Worm (Caenorhabditis elegans) whole organism, L1 larva: ENCODE data around the gene F54E7.9.

Experiments
- C04F5.9 ChIP-seq: sonication (generic microtip); optimal IDR thresholded peaks from 2 replicates; lab custom pipeline; 2016; ENCODE audit warnings: missing genetic modification characterization, missing compliant biosample characterization
- C16A3.4 ChIP-seq: fragments of 150-350 bp; optimal IDR thresholded peaks from 2 replicates; lab custom pipeline; 2014; ENCODE audit warnings: missing biosample characterization, missing genetic modification characterization
- C34B4.2 ChIP-seq: sonication (generic microtip); optimal IDR thresholded peaks from 2 replicates; lab custom pipeline; 2017; ENCODE audit warnings: mild to moderate bottlenecking, missing genetic modification characterization, missing compliant biosample characterization
- F16B12.6 ChIP-seq: fragments of 150-350 bp; optimal IDR thresholded peaks from 2 replicates; lab custom pipeline; 2014; ENCODE audit warnings: missing biosample characterization, missing genetic modification characterization
- Y116A8C.19 ChIP-seq: sonication (generic microtip); optimal IDR thresholded peaks from 2 replicates; lab custom pipeline; 2016; ENCODE audit warnings: missing compliant biosample characterization, missing genetic modification characterization, borderline replicate concordance
- aha-1 ChIP-seq: fragments of 150-350 bp; optimal IDR thresholded peaks from 2 replicates; lab custom pipeline; 2014; ENCODE audit warnings: missing biosample characterization, missing genetic modification characterization
- alr-1 ChIP-seq: fragments of 200-800 bp; sonication (Bioruptor generic); optimal IDR thresholded peaks from 2 replicates; lab custom pipeline; 2018; ENCODE audit warnings: borderline replicate concordance, mild to moderate bottlenecking, missing genetic modification characterization, missing compliant biosample characterization
- aly-2 ChIP-seq: fragments of 150-350 bp; optimal IDR thresholded peaks from 2 replicates; lab custom pipeline; 2014; ENCODE audit warnings: missing biosample characterization, missing genetic modification characterization
- ama-1 ChIP-seq: fragments of 150-350 bp; optimal IDR thresholded peaks from 2 replicates; lab custom pipeline; 2014
- blmp-1 ChIP-seq: fragments of 150-350 bp; optimal IDR thresholded peaks from 2 replicates; lab custom pipeline; 2014; ENCODE audit warnings: missing biosample characterization, missing genetic modification characterization
- ceh-82 ChIP-seq, 3 experiments: fragments of 150-350 bp in 1 of 3; sonication (generic microtip) in 2 of 3; optimal IDR thresholded peaks; 2 replicates each; lab custom pipeline; 2014 to 2017; ENCODE audit warnings: missing biosample characterization in 3 of 3, missing genetic modification characterization in 3 of 3
- ceh-88 ChIP-seq: fragments of 200-800 bp; sonication (Bioruptor generic); IDR thresholded peaks from 2 replicates; pipeline ENCODE4 v1.3.6; 2022; ENCODE audit warnings: missing genetic modification characterization, missing compliant biosample characterization
- ceh-90 ChIP-seq: sonication (generic microtip); optimal IDR thresholded peaks from 2 replicates; lab custom pipeline; 2016; ENCODE audit warnings: missing genetic modification characterization, missing compliant biosample characterization
- ces-1 ChIP-seq: fragments of 150-350 bp; optimal IDR thresholded peaks from 2 replicates; lab custom pipeline; 2014; ENCODE audit warnings: missing biosample characterization, missing genetic modification reagents, missing genetic modification characterization
- dpl-1 ChIP-seq, 3 experiments: fragments of 150-350 bp in 2 of 3; sonication (generic microtip) in 1 of 3; optimal IDR thresholded peaks; 2 replicates each; lab custom pipeline; 2014 to 2017; ENCODE audit warnings: missing biosample characterization in 3 of 3, missing genetic modification characterization in 3 of 3, missing genetic modification reagents in 3 of 3
- dsc-1 ChIP-seq: sonication (generic microtip); optimal IDR thresholded peaks from 2 replicates; lab custom pipeline; 2016; ENCODE audit warnings: mild to moderate bottlenecking, missing genetic modification characterization, missing compliant biosample characterization
- efl-1 ChIP-seq, 4 experiments: fragments of 150-350 bp; optimal IDR thresholded peaks in 3 of 4; peaks in 1 of 4; 1 replicate in 1 of 4; 2 replicates in 3 of 4; lab custom pipeline; 2014; ENCODE audit warnings: missing biosample characterization in 2 of 4, missing genetic modification characterization in 2 of 4, missing genetic modification reagents in 2 of 4
- efl-3 ChIP-seq: fragments of 200-800 bp; sonication (Bioruptor generic); optimal IDR thresholded peaks from 2 replicates; lab custom pipeline; 2018; ENCODE audit warnings: mild to moderate bottlenecking, missing genetic modification characterization, missing compliant biosample characterization
- egl-27 ChIP-seq, 2 experiments: fragments of 150-350 bp in 1 of 2; sonication (generic microtip); optimal IDR thresholded peaks; 3 replicates each; lab custom pipeline; 2017 to 2018; ENCODE audit warnings: missing biosample characterization in 2 of 2, missing genetic modification characterization in 2 of 2, missing genetic modification reagents in 2 of 2
- elt-2 ChIP-seq: sonication (generic microtip); optimal IDR thresholded peaks from 2 replicates; lab custom pipeline; 2016; ENCODE audit warnings: missing genetic modification characterization, mild to moderate bottlenecking, inconsistent platforms, missing compliant biosample characterization, missing genetic modification reagents
- fkh-4 ChIP-seq: sonication (generic microtip); optimal IDR thresholded peaks from 2 replicates; lab custom pipeline; 2016; ENCODE audit warnings: missing compliant biosample characterization, missing genetic modification characterization, borderline replicate concordance
- hpl-2 ChIP-seq: fragments of 150-350 bp; optimal IDR thresholded peaks from 2 replicates; lab custom pipeline; 2014; ENCODE audit warnings: missing biosample characterization, missing genetic modification reagents, missing genetic modification characterization
- irx-1 ChIP-seq: sonication (generic microtip); optimal IDR thresholded peaks from 2 replicates; lab custom pipeline; 2016; ENCODE audit warnings: missing genetic modification characterization, missing compliant biosample characterization
- isw-1 ChIP-seq: fragments of 200-800 bp; sonication (Bioruptor generic); IDR thresholded peaks from 2 replicates; pipeline ENCODE4 v1.3.6; 2022; ENCODE audit warnings: missing genetic modification characterization, missing compliant biosample characterization
- lin-13 ChIP-seq: fragments of 150-350 bp; optimal IDR thresholded peaks from 2 replicates; lab custom pipeline; 2014; ENCODE audit warnings: missing biosample characterization, missing genetic modification reagents, missing genetic modification characterization
- lin-14 ChIP-seq: fragments of 200-800 bp; sonication (Bioruptor generic); optimal IDR thresholded peaks from 2 replicates; lab custom pipeline; 2018; ENCODE audit warnings: mild to moderate bottlenecking, missing genetic modification characterization, moderate library complexity, missing compliant biosample characterization
- lin-35 ChIP-seq, 2 experiments: fragments of 150-350 bp; optimal IDR thresholded peaks; 2 replicates each; lab custom pipeline; 2014; ENCODE audit warnings: missing biosample characterization in 2 of 2, missing genetic modification characterization in 2 of 2, missing genetic modification reagents in 2 of 2
- lin-39 ChIP-seq: fragments of 150-350 bp; optimal IDR thresholded peaks from 2 replicates; lab custom pipeline; 2014; ENCODE audit warnings: missing biosample characterization, missing genetic modification reagents, missing genetic modification characterization
- lir-3 ChIP-seq: sonication (generic microtip); optimal IDR thresholded peaks from 2 replicates; lab custom pipeline; 2016; ENCODE audit warnings: mild to moderate bottlenecking, missing genetic modification characterization, moderate library complexity, missing compliant biosample characterization; ENCODE audit not compliant: poor library complexity
- mdl-1 ChIP-seq, 2 experiments: fragments of 150-350 bp; optimal IDR thresholded peaks; 2 replicates each; lab custom pipeline; 2014 to 2017; ENCODE audit warnings: missing biosample characterization in 2 of 2, missing genetic modification characterization in 2 of 2, inconsistent platforms in 1 of 2
- nhr-12 ChIP-seq: sonication (generic microtip); optimal IDR thresholded peaks from 2 replicates; lab custom pipeline; 2017; ENCODE audit warnings: missing biosample characterization, missing genetic modification characterization
- nhr-19 ChIP-seq: fragments of 200-800 bp; sonication (Bioruptor generic); conservative IDR thresholded peaks from 2 replicates; pipeline ENCODE4 v1.3.6; 2022; ENCODE audit warnings: missing genetic modification characterization, missing compliant biosample characterization
- nhr-20 ChIP-seq: sonication (generic microtip); optimal IDR thresholded peaks from 2 replicates; lab custom pipeline; 2016; ENCODE audit warnings: mild to moderate bottlenecking, missing genetic modification characterization, missing compliant biosample characterization
- nhr-237 ChIP-seq: fragments of 150-350 bp; optimal IDR thresholded peaks from 2 replicates; lab custom pipeline; 2014; ENCODE audit warnings: missing biosample characterization, missing genetic modification characterization
- nhr-28 ChIP-seq: fragments of 150-350 bp; optimal IDR thresholded peaks from 2 replicates; lab custom pipeline; 2014; ENCODE audit warnings: missing biosample characterization, missing genetic modification characterization
- nhr-85 ChIP-seq: sonication (generic microtip); peaks from one replicate; lab custom pipeline; 2016; ENCODE audit warnings: missing genetic modification characterization, inconsistent platforms, missing compliant biosample characterization
- pag-3 ChIP-seq: sonication (generic microtip); optimal IDR thresholded peaks from 2 replicates; lab custom pipeline; 2017; ENCODE audit warnings: missing genetic modification characterization, mild to moderate bottlenecking, missing compliant biosample characterization, antibody characterized with exemption, borderline replicate concordance; ENCODE audit not compliant: insufficient read depth
- pax-3 ChIP-seq: fragments of 200-800 bp; sonication (Bioruptor generic); optimal IDR thresholded peaks from 2 replicates; lab custom pipeline; 2018; ENCODE audit warnings: mild to moderate bottlenecking, missing genetic modification characterization, moderate library complexity, missing compliant biosample characterization
- pqm-1 ChIP-seq: sonication (generic microtip); optimal IDR thresholded peaks from 3 replicates; lab custom pipeline; 2017; ENCODE audit warnings: missing biosample characterization, missing genetic modification characterization
- skn-1 ChIP-seq: fragments of 150-350 bp; optimal IDR thresholded peaks from 2 replicates; lab custom pipeline; 2014; ENCODE audit warnings: missing biosample characterization, missing genetic modification characterization
- snpc-4 ChIP-seq: fragments of 150-350 bp; optimal IDR thresholded peaks from 2 replicates; lab custom pipeline; 2014; ENCODE audit warnings: missing biosample characterization, missing genetic modification characterization
- sox-4 ChIP-seq: sonication (generic microtip); optimal IDR thresholded peaks from 2 replicates; lab custom pipeline; 2016; ENCODE audit warnings: missing genetic modification characterization, missing compliant biosample characterization
- sup-37 ChIP-seq: fragments of 200-800 bp; sonication (Bioruptor generic); optimal IDR thresholded peaks from 2 replicates; lab custom pipeline; 2018; ENCODE audit warnings: mild to moderate bottlenecking, missing genetic modification characterization, missing compliant biosample characterization
- swsn-7 ChIP-seq: sonication (generic microtip); optimal IDR thresholded peaks from 2 replicates; lab custom pipeline; 2016; ENCODE audit warnings: missing genetic modification characterization, missing compliant biosample characterization
- tlp-1 ChIP-seq: fragments of 150-350 bp; optimal IDR thresholded peaks from 2 replicates; lab custom pipeline; 2014; ENCODE audit warnings: missing biosample characterization, missing genetic modification characterization
- unc-130 ChIP-seq: fragments of 150-350 bp; optimal IDR thresholded peaks from 2 replicates; lab custom pipeline; 2017; ENCODE audit warnings: missing biosample characterization, missing genetic modification characterization, inconsistent platforms
- unc-30 ChIP-seq: sonication (generic microtip); optimal IDR thresholded peaks from 2 replicates; lab custom pipeline; 2017; ENCODE audit warnings: missing biosample characterization, missing genetic modification characterization
- unc-98 ChIP-seq: fragments of 200-800 bp; sonication (Bioruptor generic); IDR thresholded peaks from 2 replicates; pipeline ENCODE4 v1.3.6; 2022; ENCODE audit warnings: missing genetic modification characterization, missing compliant biosample characterization
- zag-1 ChIP-seq: fragments of 150-350 bp; optimal IDR thresholded peaks from 2 replicates; lab custom pipeline; 2014; ENCODE audit warnings: missing biosample characterization, missing genetic modification characterization
- zip-4 ChIP-seq: fragments of 200-800 bp; sonication (Bioruptor generic); optimal IDR thresholded peaks from 2 replicates; lab custom pipeline; 2018; ENCODE audit warnings: mild to moderate bottlenecking, missing genetic modification characterization, moderate library complexity, missing compliant biosample characterization
- ztf-11 ChIP-seq, 2 experiments: sonication (generic microtip); optimal IDR thresholded peaks; 2 replicates each; lab custom pipeline; 2016 to 2017; ENCODE audit warnings: missing genetic modification characterization in 2 of 2, missing biosample characterization in 1 of 2, missing compliant biosample characterization in 1 of 2
- ztf-4 ChIP-seq: fragments of 150-350 bp; optimal IDR thresholded peaks from 2 replicates; lab custom pipeline; 2014; ENCODE audit warnings: missing biosample characterization, missing genetic modification characterization

Gene F54E7.9

ce11 chrIII:5706077-5706627 is 28.5 kb upstream of the F54E7.9 start, which contains the start of gene rpl-23 (continued):
- TF ChIP-seq lir-3 (tag; lab: Kevin White, UChicago) (peak; percentile 80), ztf-4 (tag; lab: Kevin White, UChicago) (peak; percentile 79), pqm-1 (no peak), aha-1 (tag; lab: Kevin White, UChicago) (peak; percentile 30), ztf-11 (tag; optimal IDR thresholded peaks at IDR 0.05; lab: Kevin White, UChicago) (peak in 1 of 2 experiments; percentile 39), unc-30 (tag; lab: Kevin White, UChicago) (no peak), blmp-1 (tag; lab: Kevin White, UChicago) (peak; percentile 91), egl-27 (tag; optimal IDR thresholded peaks at IDR 0.05; lab: Kevin White, UChicago) (peak; percentile 14 to 16), nhr-12 (tag; lab: Kevin White, UChicago) (no peak), elt-2 (tag; lab: Kevin White, UChicago) (peak; percentile 26), ama-1 (lab: Kevin White, UChicago) (peak; percentile 85), nhr-237 (tag; lab: Kevin White, UChicago) (peak; percentile 82), tlp-1 (tag; lab: Kevin White, UChicago) (no peak), aly-2 (peak; percentile 72), nhr-28 (no peak), irx-1 (tag; lab: Kevin White, UChicago) (peak; percentile 74), pag-3 (tag; lab: Kevin White, UChicago) (no peak), C34B4.2 (no peak), lin-39 (tag; lab: Kevin White, UChicago) (peak; percentile 78), zip-4 (GFP tag; lab: Kevin White, UChicago) (peak; percentile 71), nhr-20 (tag; lab: Kevin White, UChicago) (peak; percentile 91), efl-1 (optimal IDR thresholded peaks at IDR 0.05; lab: Kevin White, UChicago) (peak; percentile 92 to 95), efl-1 (GFP tag; optimal IDR thresholded peaks at IDR 0.05 in 1 of 2; lab: Kevin White, UChicago) (peak; percentile 84 to 98), ceh-90 (no peak), unc-98 (GFP tag; lab: Robert Waterston, UW) (no peak), dpl-1 (GFP tag; optimal IDR thresholded peaks at IDR 0.05; lab: Kevin White, UChicago) (peak; percentile 86 to 88 (median 88)), snpc-4 (tag; lab: Kevin White, UChicago) (peak; percentile 61), efl-3 (GFP tag; lab: Kevin White, UChicago) (no peak), unc-130 (tag; lab: Kevin White, UChicago) (peak; percentile 85), ceh-88 (GFP tag; lab: Robert Waterston, UW) (peak; percentile 71), ces-1 (GFP tag; lab: Kevin White, UChicago) (no peak), Y116A8C.19 (tag; lab: Kevin White, UChicago) (no peak), isw-1 (GFP tag; lab: Robert Waterston, UW) (peak; percentile 91), pax-3 (tag; lab: Kevin White, UChicago) (peak; percentile 80), sox-4 (tag; lab: Kevin White, UChicago) (no peak), C04F5.9 (tag; lab: Kevin White, UChicago) (peak; percentile 47), swsn-7 (tag; lab: Kevin White, UChicago) (peak; percentile 88), dsc-1 (tag; lab: Kevin White, UChicago) (peak; percentile 73), C16A3.4 (tag; lab: Kevin White, UChicago) (peak; percentile 98), skn-1 (tag; lab: Kevin White, UChicago) (peak; percentile 97), nhr-19 (GFP tag; lab: Robert Waterston, UW) (peak; percentile 91), zag-1 (peak; percentile 36), sup-37 (no peak), hpl-2 (GFP tag; lab: Kevin White, UChicago) (peak; percentile 82), alr-1 (tag; lab: Kevin White, UChicago) (no peak), ceh-82 (tag; optimal IDR thresholded peaks at IDR 0.05; lab: Kevin White, UChicago) (peak; percentile 91 to 97 (median 96)), lin-14 (peak; percentile 93), fkh-4 (tag; lab: Kevin White, UChicago) (peak; percentile 43), nhr-85 (tag; lab: Kevin White, UChicago) (peak; percentile 95), F16B12.6 (tag; lab: Kevin White, UChicago) (peak; percentile 62), lin-13 (GFP tag; lab: Kevin White, UChicago) (peak; percentile 90), mdl-1 (tag; optimal IDR thresholded peaks at IDR 0.05; lab: Kevin White, UChicago) (peak in 1 of 2 experiments; percentile 83), lin-35 (GFP tag; optimal IDR thresholded peaks at IDR 0.05; lab: Kevin White, UChicago) (peak; percentile 88 to 95)
